Fruit fly (Drosophila melanogaster) whole organism: Measurements from ENCODE around the gene CG6689.

ENCODE experiments used
- CG8478 ChIP-seq: fragments of >200 bp; optimal IDR thresholded peaks from 2 replicates; lab custom pipeline; 2018; ENCODE audit warnings: inconsistent platforms
- Dll ChIP-seq: fragments of >200 bp; optimal IDR thresholded peaks from 2 replicates; lab custom pipeline; 2017
- EcR ChIP-seq, 2 experiments: fragments of >200 bp; optimal IDR thresholded peaks; 2 replicates each; lab custom pipeline; 2017; ENCODE audit warnings: missing biosample characterization in 2 of 2, missing genetic modification characterization in 2 of 2, missing genetic modification reagents in 2 of 2
- pan ChIP-seq: fragments of >200 bp; optimal IDR thresholded peaks from 2 replicates; lab custom pipeline; 2017
- psq ChIP-seq: fragments of >200 bp; optimal IDR thresholded peaks from 2 replicates; lab custom pipeline; 2017
- usp ChIP-seq: fragments of >200 bp; optimal IDR thresholded peaks from 2 replicates; lab custom pipeline; 2017; ENCODE audit warnings: missing biosample characterization, missing genetic modification characterization, mixed read lengths

CG6689 gene

dm6 chr3R:11221437-11222230 lies 1.8 kb upstream of the CG6689 start, which contains the start of the genes CG6693 and RpL3:
Gene CG6693 (minus strand): TSS chr3R:11221639.
Gene RpL3 (plus strand): TSS chr3R:11221894.
- TF ChIP-seq usp (GFP tag; lab: Kevin White, UChicago) (no peak), EcR (GFP tag; optimal IDR thresholded peaks at IDR 0.05; lab: Kevin White, UChicago) (no peak), psq (no peak), CG8478 (no peak), pan (no peak), Dll (lab: Kevin White, UChicago) (no peak)

dm6 chr3R:11216156-11216630 lies 3.7 kb downstream of the CG6689 start, which contains the start of the genes RpS25 and CG4820:
Gene RpS25 (minus strand): TSS chr3R:11216287.
Gene CG4820 (plus strand): TSS chr3R:11216535.
- no peak for TF ChIP-seq usp (GFP tag; lab: Kevin White, UChicago)
- no peak for TF ChIP-seq Dll (lab: Kevin White, UChicago)
- no peak for TF ChIP-seq EcR (GFP tag; optimal IDR thresholded peaks at IDR 0.05; lab: Kevin White, UChicago)
- TF ChIP-seq pan, result no peak
- TF ChIP-seq CG8478, result no peak
- no peak for TF ChIP-seq psq

- TF ChIP-seq pan, result no peak
- TF ChIP-seq CG8478, result no peak
- TF ChIP-seq psq, result no peak
- no peak for TF ChIP-seq EcR (GFP tag; optimal IDR thresholded peaks at IDR 0.05; lab: Kevin White, UChicago)
Measured at dm6 chr3R:11214449-11214950, 5.4 kb downstream of the CG6689 start, which contains the start of gene ZnT86D. Gene ZnT86D (minus strand): TSS chr3R:11214539.

dm6 chr3R:11211291-11212061 lies 8.4 kb downstream of the CG6689 start:
- no peak for TF ChIP-seq EcR (GFP tag; optimal IDR thresholded peaks at IDR 0.05; lab: Kevin White, UChicago)
- no peak for TF ChIP-seq CG8478

- TF ChIP-seq usp (GFP tag; lab: Kevin White, UChicago), result no peak
- no peak for TF ChIP-seq pan
- no peak for TF ChIP-seq psq
- no peak for TF ChIP-seq Dll (lab: Kevin White, UChicago)
- TF ChIP-seq CG8478, result no peak
- TF ChIP-seq EcR (GFP tag; optimal IDR thresholded peaks at IDR 0.05; lab: Kevin White, UChicago), result no peak
Measured at dm6 chr3R:11209801-11210402, 10.0 kb downstream of the CG6689 start, which contains the start of the genes SdhC and Tctp. Gene SdhC (minus strand): TSS chr3R:11209849. Gene Tctp (plus strand): TSS chr3R:11210247.

dm6 chr3R:11208766-11209331 lies 11.0 kb downstream of the CG6689 start:
- TF ChIP-seq EcR (GFP tag; optimal IDR thresholded peaks at IDR 0.05; lab: Kevin White, UChicago) (no peak), usp (GFP tag; lab: Kevin White, UChicago) (no peak), pan (no peak), Dll (lab: Kevin White, UChicago) (no peak), psq (no peak)

dm6 chr3R:11200885-11201421 lies 18.9 kb downstream of the CG6689 start:
- TF ChIP-seq psq, result no peak
- no peak for TF ChIP-seq EcR (GFP tag; optimal IDR thresholded peaks at IDR 0.05; lab: Kevin White, UChicago)
- no peak for TF ChIP-seq usp (GFP tag; lab: Kevin White, UChicago)
- TF ChIP-seq Dll (lab: Kevin White, UChicago), result no peak
- TF ChIP-seq CG8478, result no peak
- peak; percentile 88 for TF ChIP-seq pan

dm6 chr3R:11200042-11200884 lies 19.6 kb downstream of the CG6689 start:
- peak in 1 of 2 experiments; percentile 74 for TF ChIP-seq EcR (GFP tag; optimal IDR thresholded peaks at IDR 0.05; lab: Kevin White, UChicago)
- no peak for TF ChIP-seq CG8478

- TF ChIP-seq EcR (GFP tag; optimal IDR thresholded peaks at IDR 0.05; lab: Kevin White, UChicago) (no peak), CG8478 (no peak), psq (no peak), pan (no peak), usp (GFP tag; lab: Kevin White, UChicago) (no peak), Dll (lab: Kevin White, UChicago) (no peak)
Measured at dm6 chr3R:11199227-11199835, 20.5 kb downstream of the CG6689 start.

- TF ChIP-seq usp (GFP tag; lab: Kevin White, UChicago) (no peak), EcR (GFP tag; optimal IDR thresholded peaks at IDR 0.05; lab: Kevin White, UChicago) (peak in 1 of 2 experiments; percentile 1)
Measured at dm6 chr3R:11198062-11198472, 21.8 kb downstream of the CG6689 start.

- TF ChIP-seq Dll (lab: Kevin White, UChicago) (no peak), EcR (GFP tag; optimal IDR thresholded peaks at IDR 0.05; lab: Kevin White, UChicago) (no peak), CG8478 (no peak), usp (GFP tag; lab: Kevin White, UChicago) (no peak), pan (no peak), psq (no peak)
Measured at dm6 chr3R:11197389-11197716, 22.5 kb downstream of the CG6689 start, which contains the start of gene cu. Gene cu (plus strand): TSS chr3R:11197592.
